In the genomic region with DNA sequence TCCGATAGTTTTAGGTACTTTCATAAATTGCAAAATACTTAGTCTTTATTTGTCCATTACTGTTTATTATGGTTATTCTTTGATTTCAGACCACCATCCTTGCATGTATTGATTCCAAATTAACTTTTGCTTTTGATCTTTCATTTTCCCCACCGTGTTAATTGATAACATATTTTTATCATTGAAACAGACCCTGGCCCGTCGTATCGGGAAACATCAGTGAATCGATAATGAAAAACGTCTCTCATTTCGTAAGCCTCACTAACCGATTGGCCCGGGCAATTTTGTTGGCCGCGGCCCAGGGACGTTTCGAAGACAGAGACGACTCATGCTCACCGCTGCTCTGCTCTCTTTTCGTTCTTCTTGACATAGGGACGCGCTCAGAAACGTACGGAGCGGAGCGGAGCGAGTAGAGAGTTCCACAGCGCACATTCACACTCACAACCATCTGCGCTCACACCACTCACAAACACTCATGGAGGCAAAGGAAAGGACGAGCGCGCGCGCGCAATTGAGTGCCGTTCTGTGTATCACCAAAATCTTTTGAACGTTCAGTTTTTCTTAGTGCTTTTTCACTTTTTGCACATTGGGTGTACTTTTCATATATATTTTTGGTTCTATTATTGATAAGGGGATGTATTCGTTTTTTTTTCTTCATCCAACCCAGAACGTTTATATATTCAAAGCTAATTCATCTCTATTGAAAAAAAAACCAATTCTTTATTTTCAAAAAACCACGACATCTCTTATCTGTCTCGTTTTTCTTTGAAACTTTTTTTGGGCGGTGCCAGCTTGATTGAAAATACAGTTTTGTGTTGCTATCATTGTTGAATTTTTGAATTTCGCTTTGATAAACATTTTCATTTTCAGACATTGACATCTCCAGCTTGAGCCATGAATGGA, we compare ENCODE assay signal across 3 worm cellular contexts.
TF ChIP-seq lines count a peak whose summit lies in the region.

Gene C24H10.2 (plus strand): TSS at position 853 of the 903 bp plus-strand sequence.

TF ChIP-seq in whole organism, L1 larva, 84 proteins besides CTCF, POLR2A, EP300 and RAD21 (continued from another document and continues in another):
- no peak for TF ChIP-seq pag-3 (tag; optimal IDR thresholded peaks at IDR 0.05; lab: Kevin White, UChicago; ENCODE audit: borderline replicate concordance, insufficient read depth)
- TF ChIP-seq nhr-19 (GFP tag; conservative IDR thresholded peaks at IDR 0.05; lab: Robert Waterston, UW): no peak
- no peak for TF ChIP-seq unc-130 (tag; optimal IDR thresholded peaks at IDR 0.05; lab: Kevin White, UChicago)
- peak; percentile 34 for TF ChIP-seq nhr-20 (tag; optimal IDR thresholded peaks at IDR 0.05; lab: Kevin White, UChicago)
- no peak for TF ChIP-seq nhr-237 (tag; optimal IDR thresholded peaks at IDR 0.05; lab: Kevin White, UChicago)
- no peak for TF ChIP-seq C34B4.2 (tag; optimal IDR thresholded peaks at IDR 0.05; lab: Kevin White, UChicago)
- no peak for TF ChIP-seq nhr-47 (tag; optimal IDR thresholded peaks at IDR 0.05; lab: Kevin White, UChicago)
- TF ChIP-seq lsy-2 (tag; optimal IDR thresholded peaks at IDR 0.05; lab: Kevin White, UChicago): peak in 1 of 2 experiments; percentile 48
- no peak for TF ChIP-seq ztf-4 (tag; optimal IDR thresholded peaks at IDR 0.05; lab: Kevin White, UChicago)
- TF ChIP-seq ztf-11 (tag; optimal IDR thresholded peaks at IDR 0.05; lab: Kevin White, UChicago): no peak
- no peak for TF ChIP-seq unc-30 (tag; optimal IDR thresholded peaks at IDR 0.05; lab: Kevin White, UChicago)
- no peak for TF ChIP-seq irx-1 (tag; optimal IDR thresholded peaks at IDR 0.05; lab: Kevin White, UChicago)
- peak; percentile 13 for TF ChIP-seq dsc-1 (tag; optimal IDR thresholded peaks at IDR 0.05; lab: Kevin White, UChicago)
- peak; percentile 44 for TF ChIP-seq C16A3.4 (tag; optimal IDR thresholded peaks at IDR 0.05; lab: Kevin White, UChicago)
- TF ChIP-seq lir-3 (tag; optimal IDR thresholded peaks at IDR 0.05; lab: Kevin White, UChicago; ENCODE audit: poor library complexity): no peak
- TF ChIP-seq snu-23 (GFP tag; optimal IDR thresholded peaks at IDR 0.05; lab: Kevin White, UChicago): peak; percentile 56
- TF ChIP-seq skn-1 (tag; optimal IDR thresholded peaks at IDR 0.05; lab: Kevin White, UChicago): no peak
- peak; percentile 9 for TF ChIP-seq jun-1 (tag; optimal IDR thresholded peaks at IDR 0.05; lab: Kevin White, UChicago)
- peak; percentile 83 for TF ChIP-seq lin-14 (GFP tag; optimal IDR thresholded peaks at IDR 0.05; lab: Kevin White, UChicago)
- TF ChIP-seq fkh-10 (GFP tag; optimal IDR thresholded peaks at IDR 0.05; lab: Kevin White, UChicago): peak; percentile 48
- no peak for TF ChIP-seq hlh-4 (tag; optimal IDR thresholded peaks at IDR 0.05; lab: Kevin White, UChicago)
- TF ChIP-seq ces-1 (GFP tag; optimal IDR thresholded peaks at IDR 0.05; lab: Kevin White, UChicago): no peak
- TF ChIP-seq pqm-1 (tag; optimal IDR thresholded peaks at IDR 0.05; lab: Kevin White, UChicago): no peak
- peak in 1 of 3 experiments; percentile 42 for TF ChIP-seq ceh-82 (tag; optimal IDR thresholded peaks at IDR 0.05; lab: Kevin White, UChicago)
- TF ChIP-seq unc-86 (tag; optimal IDR thresholded peaks at IDR 0.05; lab: Kevin White, UChicago): no peak
- no peak for TF ChIP-seq Y116A8C.19 (tag; optimal IDR thresholded peaks at IDR 0.05; lab: Kevin White, UChicago; ENCODE audit: borderline replicate concordance)
- peak in 1 of 2 experiments; percentile 32 for TF ChIP-seq lin-35 (GFP tag; optimal IDR thresholded peaks at IDR 0.05; lab: Kevin White, UChicago)
- no peak for TF ChIP-seq efl-3 (GFP tag; optimal IDR thresholded peaks at IDR 0.05; lab: Kevin White, UChicago)
- TF ChIP-seq aly-2 (tag; optimal IDR thresholded peaks at IDR 0.05; lab: Kevin White, UChicago): no peak
- TF ChIP-seq dpl-1 (GFP tag; optimal IDR thresholded peaks at IDR 0.05; lab: Kevin White, UChicago): peak in 1 of 3 experiments; percentile 20
- TF ChIP-seq sup-37 (GFP tag; optimal IDR thresholded peaks at IDR 0.05; lab: Kevin White, UChicago): no peak
- no peak for TF ChIP-seq zip-4 (GFP tag; optimal IDR thresholded peaks at IDR 0.05; lab: Kevin White, UChicago)
- no peak for TF ChIP-seq zag-1 (tag; optimal IDR thresholded peaks at IDR 0.05; lab: Kevin White, UChicago)
- no peak for TF ChIP-seq lin-15B (tag; optimal IDR thresholded peaks at IDR 0.05; lab: Kevin White, UChicago)
- no peak for TF ChIP-seq sptf-1 (tag; optimal IDR thresholded peaks at IDR 0.05; lab: Kevin White, UChicago)
- no peak for TF ChIP-seq egl-13 (tag; optimal IDR thresholded peaks at IDR 0.05; lab: Kevin White, UChicago)
- TF ChIP-seq ceh-8 (GFP tag; optimal IDR thresholded peaks at IDR 0.05; lab: Kevin White, UChicago): no peak
- peak; percentile 59 for TF ChIP-seq nhr-71 (tag; optimal IDR thresholded peaks at IDR 0.05; lab: Kevin White, UChicago)
- TF ChIP-seq grh-1 (GFP tag; IDR thresholded peaks at IDR 0.05; lab: Robert Waterston, UW): no peak

TF ChIP-seq in whole organism, L3 larva, 47 proteins besides CTCF, POLR2A, EP300 and RAD21 (continued from another document):
- TF ChIP-seq nhr-43 (tag; optimal IDR thresholded peaks at IDR 0.05; lab: Kevin White, UChicago; ENCODE audit: poor library complexity, severe bottlenecking) (no peak), lsy-12 (tag; optimal IDR thresholded peaks at IDR 0.05; lab: Kevin White, UChicago) (no peak), nhr-67 (tag; optimal IDR thresholded peaks at IDR 0.05; lab: Kevin White, UChicago) (no peak), skn-1 (tag; optimal IDR thresholded peaks at IDR 0.05; lab: Kevin White, UChicago) (no peak), mml-1 (tag; optimal IDR thresholded peaks at IDR 0.05; lab: Kevin White, UChicago) (no peak), pqm-1 (tag; optimal IDR thresholded peaks at IDR 0.05; lab: Kevin White, UChicago) (peak; percentile 22), ceh-9 (tag; optimal IDR thresholded peaks at IDR 0.05; lab: Kevin White, UChicago) (no peak), ztf-11 (tag; optimal IDR thresholded peaks at IDR 0.05; lab: Kevin White, UChicago) (no peak), nhr-23 (tag; optimal IDR thresholded peaks at IDR 0.05; lab: Kevin White, UChicago) (no peak), unc-39 (tag; optimal IDR thresholded peaks at IDR 0.05; lab: Kevin White, UChicago) (no peak), nhr-12 (tag; optimal IDR thresholded peaks at IDR 0.05; lab: Kevin White, UChicago) (no peak), nhr-28 (tag; optimal IDR thresholded peaks at IDR 0.05; lab: Kevin White, UChicago) (no peak), egl-27 (tag; optimal IDR thresholded peaks at IDR 0.05; lab: Kevin White, UChicago) (no peak), nhr-11 (tag; optimal IDR thresholded peaks at IDR 0.05; lab: Kevin White, UChicago) (no peak), R02D3.7 (tag; optimal IDR thresholded peaks at IDR 0.05; lab: Kevin White, UChicago) (no peak), fkh-10 (GFP tag; optimal IDR thresholded peaks at IDR 0.05; lab: Kevin White, UChicago) (no peak), elt-3 (tag; optimal IDR thresholded peaks at IDR 0.05; lab: Kevin White, UChicago) (no peak), fos-1 (tag; optimal IDR thresholded peaks at IDR 0.05; lab: Kevin White, UChicago) (no peak), unc-62 (GFP tag; optimal IDR thresholded peaks at IDR 0.05; lab: Kevin White, UChicago) (no peak), zag-1 (tag; optimal IDR thresholded peaks at IDR 0.05; lab: Kevin White, UChicago) (no peak), lin-15B (tag; optimal IDR thresholded peaks at IDR 0.05; lab: Kevin White, UChicago) (no peak), aly-2 (tag; optimal IDR thresholded peaks at IDR 0.05; lab: Kevin White, UChicago) (no peak), tbx-2 (tag; optimal IDR thresholded peaks at IDR 0.05; lab: Kevin White, UChicago) (peak; percentile 20), ztf-4 (tag; optimal IDR thresholded peaks at IDR 0.05; lab: Kevin White, UChicago) (no peak), ceh-16 (tag; optimal IDR thresholded peaks at IDR 0.05; lab: Kevin White, UChicago) (no peak), jun-1 (tag; optimal IDR thresholded peaks at IDR 0.05; lab: Kevin White, UChicago) (no peak), pha-4 (tag; optimal IDR thresholded peaks at IDR 0.05; lab: Kevin White, UChicago) (peak; percentile 51), fkh-2 (tag; optimal IDR thresholded peaks at IDR 0.05; lab: Kevin White, UChicago) (no peak), egl-5 (tag; optimal IDR thresholded peaks at IDR 0.05; lab: Kevin White, UChicago) (peak; percentile 56), nhr-237 (tag; optimal IDR thresholded peaks at IDR 0.05; lab: Kevin White, UChicago) (no peak)

TF ChIP-seq in whole organism, young adult, 124 proteins besides CTCF, POLR2A, EP300 and RAD21 (continued from another document):
- TF ChIP-seq attf-3 (GFP tag; conservative IDR thresholded peaks at IDR 0.05; lab: Robert Waterston, UW) (no peak), F57C9.4 (tag; optimal IDR thresholded peaks at IDR 0.05; lab: Kevin White, UChicago) (no peak), B0336.3 (GFP tag; IDR thresholded peaks at IDR 0.05; lab: Robert Waterston, UW) (no peak), Y53F4B.3 (GFP tag; IDR thresholded peaks at IDR 0.05; lab: Robert Waterston, UW) (no peak), K12H6.12 (tag; optimal IDR thresholded peaks at IDR 0.05; lab: Kevin White, UChicago) (peak; percentile 71), F33H1.4 (GFP tag; IDR thresholded peaks at IDR 0.05; lab: Robert Waterston, UW) (no peak), madf-3 (GFP tag; IDR thresholded peaks at IDR 0.05; lab: Robert Waterston, UW) (no peak), lin-40 (tag; optimal IDR thresholded peaks at IDR 0.05; lab: Kevin White, UChicago) (peak; percentile 37), ztf-18 (tag; optimal IDR thresholded peaks at IDR 0.05; lab: Kevin White, UChicago) (peak; percentile 12), madf-10 (tag; optimal IDR thresholded peaks at IDR 0.05; lab: Kevin White, UChicago) (peak; percentile 13), ceh-58 (GFP tag; IDR thresholded peaks at IDR 0.05; lab: Robert Waterston, UW) (no peak), cebp-1 (GFP tag; IDR thresholded peaks at IDR 0.05; lab: Robert Waterston, UW) (no peak), cebp-1 (tag; optimal IDR thresholded peaks at IDR 0.05; lab: Kevin White, UChicago) (peak; percentile 76), snpc-1.3 (tag; optimal IDR thresholded peaks at IDR 0.05; lab: Kevin White, UChicago; ENCODE audit: insufficient read depth) (no peak), Y67H2A.10 (GFP tag; conservative IDR thresholded peaks at IDR 0.05; lab: Robert Waterston, UW) (no peak), Y53G8AR.9 (GFP tag; conservative IDR thresholded peaks at IDR 0.05; lab: Robert Waterston, UW) (no peak), rcor-1 (GFP tag; IDR thresholded peaks at IDR 0.05; lab: Robert Waterston, UW) (no peak), dox-1 (GFP tag; IDR thresholded peaks at IDR 0.05; lab: Robert Waterston, UW) (peak; percentile 79), nfya-1 (tag; optimal IDR thresholded peaks at IDR 0.05; lab: Kevin White, UChicago; ENCODE audit: borderline replicate concordance, insufficient read depth) (no peak), attf-5 (GFP tag; optimal IDR thresholded peaks at IDR 0.05; lab: Kevin White, UChicago) (peak; percentile 39), akir-1 (GFP tag; optimal IDR thresholded peaks at IDR 0.05; lab: Kevin White, UChicago) (no peak), sdz-38 (tag; optimal IDR thresholded peaks at IDR 0.05; lab: Kevin White, UChicago) (no peak), efl-1 (GFP tag; optimal IDR thresholded peaks at IDR 0.05; lab: Kevin White, UChicago) (peak; percentile 8), F23B12.7 (tag; optimal IDR thresholded peaks at IDR 0.05; lab: Kevin White, UChicago; ENCODE audit: insufficient read depth) (peak; percentile 32), bed-1 (GFP tag; IDR thresholded peaks at IDR 0.05; lab: Robert Waterston, UW) (no peak), pha-4 (tag; optimal IDR thresholded peaks at IDR 0.05; lab: Kevin White, UChicago) (no peak), K11D2.4 (GFP tag; IDR thresholded peaks at IDR 0.05; lab: Robert Waterston, UW) (peak; percentile 57), ceh-40 (GFP tag; IDR thresholded peaks at IDR 0.05; lab: Robert Waterston, UW) (no peak), mcd-1 (GFP tag; IDR thresholded peaks at IDR 0.05; lab: Robert Waterston, UW) (0 out of 2 replicates have a peak, but pooled peaks have one; percentile 18), mxl-1 (tag; optimal IDR thresholded peaks at IDR 0.05; lab: Kevin White, UChicago) (no peak), sea-2 (GFP tag; IDR thresholded peaks at IDR 0.05; lab: Robert Waterston, UW) (no peak), ekl-4 (GFP tag; IDR thresholded peaks at IDR 0.05; lab: Robert Waterston, UW) (0 out of 2 replicates have a peak, but pooled peaks have one; percentile 25), let-607 (tag; optimal IDR thresholded peaks at IDR 0.05; lab: Kevin White, UChicago) (no peak), nhr-90 (tag; optimal IDR thresholded peaks at IDR 0.05; lab: Kevin White, UChicago) (no peak), hrde-1 (tag; optimal IDR thresholded peaks at IDR 0.05; lab: Kevin White, UChicago; ENCODE audit: borderline replicate concordance) (no peak), B0035.1 (tag; optimal IDR thresholded peaks at IDR 0.05; lab: Kevin White, UChicago) (no peak), nfyb-1 (GFP tag; IDR thresholded peaks at IDR 0.05; lab: Robert Waterston, UW) (0 out of 2 replicates have a peak, but pooled peaks have one; percentile 19), T26A5.8 (tag; optimal IDR thresholded peaks at IDR 0.05; lab: Kevin White, UChicago) (no peak), nhr-179 (tag; optimal IDR thresholded peaks at IDR 0.05; lab: Kevin White, UChicago) (no peak), zfh-2 (GFP tag; conservative IDR thresholded peaks at IDR 0.05; lab: Robert Waterston, UW) (peak; percentile 91)
